Fruit fly (Drosophila melanogaster): ENCODE measurements around the gene Osbp.

- TF ChIP-seq h (optimal IDR thresholded peaks at IDR 0.05) (no peak), ttk (optimal IDR thresholded peaks at IDR 0.05) (no peak), Sin3A (optimal IDR thresholded peaks at IDR 0.05) (no peak), insv (optimal IDR thresholded peaks at IDR 0.05) (no peak)
Measured at dm6 chr3R:24966578-24966977, 28.6 kb upstream of the Osbp start.

All from Kc167 (cell line).